Worm (Caenorhabditis elegans): ENCODE measurements around the gene C28H8.7.

The C28H8.7 gene

DNA sequence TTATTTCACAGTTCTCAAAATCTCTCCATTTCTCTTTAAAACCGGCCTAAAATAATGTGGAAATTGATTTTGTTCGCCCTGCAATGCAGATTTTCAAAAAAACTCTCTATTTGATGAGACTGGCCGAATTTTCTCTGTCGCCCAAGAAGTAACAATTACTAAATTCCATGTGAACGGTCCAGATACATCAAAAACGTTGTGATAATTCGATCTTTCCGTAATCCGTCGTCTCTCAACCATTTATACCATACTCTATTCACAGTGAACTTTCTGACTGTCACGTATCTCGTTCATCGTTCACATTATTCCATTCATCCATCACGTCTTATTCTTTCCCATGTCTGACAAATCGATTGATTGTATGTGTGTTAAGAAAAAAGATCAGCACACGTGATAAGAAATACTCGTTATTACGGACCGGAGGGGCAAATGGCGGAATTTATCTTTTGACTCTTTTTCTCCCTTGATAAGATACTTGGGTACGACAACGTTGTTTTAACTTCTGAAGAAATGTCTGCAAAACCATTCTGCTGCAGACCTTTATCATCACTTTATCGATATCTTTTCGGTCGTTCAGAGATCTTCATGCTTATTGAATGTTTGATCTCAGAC, 34.4 kb upstream of the C28H8.7 start:
- TF ChIP-seq tlp-1 (tag; optimal IDR thresholded peaks at IDR 0.05) = no peak
- TF ChIP-seq mdl-1 (tag; optimal IDR thresholded peaks at IDR 0.05) = peak in 1 of 2 experiments; percentile 67
- peak; percentile 63 for TF ChIP-seq nhr-90 (tag; optimal IDR thresholded peaks at IDR 0.05; ENCODE audit: poor library complexity)
- no peak for TF ChIP-seq swsn-7 (tag; optimal IDR thresholded peaks at IDR 0.05)
- TF ChIP-seq tbx-2 (tag; optimal IDR thresholded peaks at IDR 0.05) = peak; percentile 30
- TF ChIP-seq nhr-20 (tag; optimal IDR thresholded peaks at IDR 0.05) = peak; percentile 69
- TF ChIP-seq elt-3 (tag; optimal IDR thresholded peaks at IDR 0.05) = peak; percentile 42 to 96 (median 93)
- peak; percentile 66 for TF ChIP-seq lin-14 (GFP tag; optimal IDR thresholded peaks at IDR 0.05)
- TF ChIP-seq nhr-19 (GFP tag; conservative IDR thresholded peaks at IDR 0.05) = peak; percentile 54
- TF ChIP-seq F16B12.6 (tag; optimal IDR thresholded peaks at IDR 0.05) = no peak
- no peak for TF ChIP-seq fkh-8 (tag; optimal IDR thresholded peaks at IDR 0.05)
- TF ChIP-seq lin-35 (GFP tag; optimal IDR thresholded peaks at IDR 0.05) = peak in 1 of 2 experiments; percentile 48
- TF ChIP-seq grh-1 (GFP tag; IDR thresholded peaks at IDR 0.05) = peak; percentile 81
- TF ChIP-seq nhr-47 (tag; optimal IDR thresholded peaks at IDR 0.05) = peak; percentile 44
- TF ChIP-seq pag-3 (tag; optimal IDR thresholded peaks at IDR 0.05; ENCODE audit: borderline replicate concordance, insufficient read depth) = no peak
- TF ChIP-seq hlh-4 (tag; optimal IDR thresholded peaks at IDR 0.05) = no peak
- TF ChIP-seq fkh-4 (tag; optimal IDR thresholded peaks at IDR 0.05; ENCODE audit: borderline replicate concordance) = no peak
- TF ChIP-seq unc-86 (tag; optimal IDR thresholded peaks at IDR 0.05) = no peak
- no peak for TF ChIP-seq C16A3.4 (tag; optimal IDR thresholded peaks at IDR 0.05)
- no peak for TF ChIP-seq elt-2 (tag; optimal IDR thresholded peaks at IDR 0.05)
- no peak for TF ChIP-seq unc-62 (GFP tag; optimal IDR thresholded peaks at IDR 0.05)
- peak; percentile 59 for TF ChIP-seq blmp-1 (tag; optimal IDR thresholded peaks at IDR 0.05)
- TF ChIP-seq snu-23 (GFP tag; optimal IDR thresholded peaks at IDR 0.05) = peak; percentile 65
- TF ChIP-seq nhr-71 (tag; optimal IDR thresholded peaks at IDR 0.05) = peak; percentile 76
- no peak for TF ChIP-seq alr-1 (tag; optimal IDR thresholded peaks at IDR 0.05; ENCODE audit: borderline replicate concordance)
- no peak for TF ChIP-seq jun-1 (tag; optimal IDR thresholded peaks at IDR 0.05)
- no peak for TF ChIP-seq pqm-1 (tag; optimal IDR thresholded peaks at IDR 0.05)
- no peak for TF ChIP-seq unc-30 (tag; optimal IDR thresholded peaks at IDR 0.05)
- no peak for TF ChIP-seq efl-1 (optimal IDR thresholded peaks at IDR 0.05)
- TF ChIP-seq efl-1 (GFP tag; optimal IDR thresholded peaks at IDR 0.05 in 1 of 2) = peak in 1 of 2 experiments; percentile 92
- no peak for TF ChIP-seq ces-1 (GFP tag; optimal IDR thresholded peaks at IDR 0.05)
- peak; percentile 7 for TF ChIP-seq ztf-4 (tag; optimal IDR thresholded peaks at IDR 0.05)
- TF ChIP-seq aha-1 (tag; optimal IDR thresholded peaks at IDR 0.05) = no peak
- TF ChIP-seq dpl-1 (GFP tag; optimal IDR thresholded peaks at IDR 0.05) = peak in 1 of 3 experiments; percentile 0
- TF ChIP-seq nhr-85 (tag) = peak; percentile 92
- TF ChIP-seq C34B4.2 (tag; optimal IDR thresholded peaks at IDR 0.05) = no peak
- no peak for TF ChIP-seq hpl-2 (GFP tag; optimal IDR thresholded peaks at IDR 0.05)

DNA sequence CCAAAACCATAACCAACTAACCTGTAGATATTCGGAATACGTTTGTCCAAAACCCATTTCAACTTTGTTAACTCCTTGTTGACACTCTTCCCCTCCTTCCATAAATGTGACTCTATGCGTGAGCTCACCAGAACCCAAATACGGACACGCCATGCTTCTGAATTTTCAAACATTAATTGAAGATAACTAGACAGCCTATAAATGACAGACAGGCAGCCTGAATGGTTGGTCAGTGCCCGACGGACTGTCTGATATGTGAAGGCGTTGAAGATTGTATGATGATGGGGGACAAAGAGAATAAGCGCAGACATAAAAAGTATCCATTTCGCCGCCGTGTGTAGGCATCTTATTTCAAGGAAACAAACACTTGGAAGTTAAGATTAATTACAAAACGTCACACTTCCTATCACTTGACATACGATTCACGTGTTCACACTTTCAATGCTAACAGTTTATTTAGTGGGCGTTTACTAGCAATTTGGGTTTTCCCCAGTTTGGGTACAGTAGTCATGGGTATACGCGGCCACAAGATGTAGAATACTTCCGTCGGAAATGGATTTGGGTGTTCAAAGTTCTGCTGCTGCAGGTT, 33.1 kb upstream of the C28H8.7 start, which contains the start of the genes tdo-2 and C28H8.2:
Gene tdo-2, minus strand, starts transcription at position 157 of the 589 bp plus-strand sequence.
Gene C28H8.2, plus strand, starts transcription at position 524 of the 589 bp plus-strand sequence.
- TF ChIP-seq nhr-77 (tag; optimal IDR thresholded peaks at IDR 0.05) (no peak), sup-37 (GFP tag; optimal IDR thresholded peaks at IDR 0.05) (no peak), grh-1 (GFP tag; IDR thresholded peaks at IDR 0.05) (peak; percentile 71), mdl-1 (tag; optimal IDR thresholded peaks at IDR 0.05) (peak in 1 of 2 experiments; percentile 92), hpl-2 (GFP tag; optimal IDR thresholded peaks at IDR 0.05) (no peak), alr-1 (tag; optimal IDR thresholded peaks at IDR 0.05; ENCODE audit: borderline replicate concordance) (no peak), lin-39 (tag; optimal IDR thresholded peaks at IDR 0.05) (no peak), egl-27 (tag; optimal IDR thresholded peaks at IDR 0.05) (no peak), ets-5 (GFP tag; IDR thresholded peaks at IDR 0.05) (no peak), sox-4 (tag; optimal IDR thresholded peaks at IDR 0.05) (no peak), aha-1 (tag; optimal IDR thresholded peaks at IDR 0.05) (no peak), C34B4.2 (tag; optimal IDR thresholded peaks at IDR 0.05) (no peak), unc-30 (tag; optimal IDR thresholded peaks at IDR 0.05) (no peak), ceh-82 (tag; optimal IDR thresholded peaks at IDR 0.05) (no peak), lin-14 (GFP tag; optimal IDR thresholded peaks at IDR 0.05) (peak; percentile 86), hlh-17 (GFP tag; optimal IDR thresholded peaks at IDR 0.05; ENCODE audit: borderline replicate concordance) (no peak), ceh-88 (GFP tag; IDR thresholded peaks at IDR 0.05) (no peak), swsn-7 (tag; optimal IDR thresholded peaks at IDR 0.05) (peak; percentile 17), isw-1 (GFP tag; IDR thresholded peaks at IDR 0.05) (no peak), nhr-84 (tag; optimal IDR thresholded peaks at IDR 0.05) (no peak), nhr-12 (tag; optimal IDR thresholded peaks at IDR 0.05) (no peak), irx-1 (tag; optimal IDR thresholded peaks at IDR 0.05) (peak; percentile 19), nhr-85 (tag) (peak; percentile 96)
